Fruit fly (Drosophila melanogaster): ENCODE data around the gene Mitofilin.

The Mitofilin gene

dm6 chr3R:22018777-22019420, 4.2 kb downstream of the Mitofilin start, which contains the start of gene Idh3b (continued):
- TF ChIP-seq gfzf (GFP tag; optimal IDR thresholded peaks at IDR 0.05) (peak; percentile 54), Trl (optimal IDR thresholded peaks at IDR 0.05) (no peak), Trl (GFP tag; optimal IDR thresholded peaks at IDR 0.05) (peak; percentile 78), crc (GFP tag; optimal IDR thresholded peaks at IDR 0.05) (peak; percentile 15), HLHmδ (GFP tag; optimal IDR thresholded peaks at IDR 0.05) (peak; percentile 8), Bgb (GFP tag; IDR thresholded peaks at IDR 0.05; ENCODE audit: partially characterized antibody) (peak; percentile 98), CG34224 (GFP tag; IDR thresholded peaks at IDR 0.05; ENCODE audit: partially characterized antibody) (peak; percentile 96), klu (GFP tag; IDR thresholded peaks at IDR 0.05) (peak; percentile 57), CG4854 (GFP tag; optimal IDR thresholded peaks at IDR 0.05) (peak; percentile 61), kay (GFP tag; optimal IDR thresholded peaks at IDR 0.05) (peak; percentile 20), dm (GFP tag; optimal IDR thresholded peaks at IDR 0.05) (peak; percentile 65), Opbp (GFP tag; IDR thresholded peaks at IDR 0.05; ENCODE audit: partially characterized antibody) (peak; percentile 97), E2f2 (GFP tag; IDR thresholded peaks at IDR 0.05) (peak; percentile 93), CG7271 (tag; optimal IDR thresholded peaks at IDR 0.05) (no peak), CG6689 (GFP tag; IDR thresholded peaks at IDR 0.05) (no peak), CG9727 (GFP tag; optimal IDR thresholded peaks at IDR 0.05) (no peak), Myb (GFP tag; optimal IDR thresholded peaks at IDR 0.05) (peak; percentile 88), CG4617 (GFP tag; optimal IDR thresholded peaks at IDR 0.05; ENCODE audit: borderline replicate concordance) (peak; percentile 64), CG10267 (tag; optimal IDR thresholded peaks at IDR 0.05) (peak; percentile 97), slp2 (GFP tag; optimal IDR thresholded peaks at IDR 0.05) (peak; percentile 18), CG7372 (GFP tag; IDR thresholded peaks at IDR 0.05) (peak; percentile 58), gt (GFP tag; IDR thresholded peaks at IDR 0.05) (no peak), CG34422 (GFP tag; IDR thresholded peaks at IDR 0.05) (no peak), Xrp1 (GFP tag; IDR thresholded peaks at IDR 0.05) (peak; percentile 74), Gug (GFP tag; IDR thresholded peaks at IDR 0.05) (peak; percentile 80), tio (GFP tag; optimal IDR thresholded peaks at IDR 0.05) (no peak), slou (GFP tag; optimal IDR thresholded peaks at IDR 0.05) (peak; percentile 6), sna (GFP tag; IDR thresholded peaks at IDR 0.05; ENCODE audit: partially characterized antibody) (peak; percentile 95), Dp (GFP tag; optimal IDR thresholded peaks at IDR 0.05) (peak; percentile 88), knrl (GFP tag; IDR thresholded peaks at IDR 0.05; ENCODE audit: partially characterized antibody) (peak; percentile 94), Stat92E (GFP tag; optimal IDR thresholded peaks at IDR 0.05) (peak in 1 of 3 experiments; percentile 24), Lim3 (GFP tag; IDR thresholded peaks at IDR 0.05) (no peak), lab (GFP tag; optimal IDR thresholded peaks at IDR 0.05) (peak; percentile 78), lbe (GFP tag; optimal IDR thresholded peaks at IDR 0.05) (peak; percentile 28), dysf (GFP tag; IDR thresholded peaks at IDR 0.05) (no peak; the same call in 2 of the 3 replicates), unc-4 (GFP tag; IDR thresholded peaks at IDR 0.05; ENCODE audit: partially characterized antibody) (peak; percentile 97), CG10462 (GFP tag; optimal IDR thresholded peaks at IDR 0.05) (peak; percentile 3), sd (tag; optimal IDR thresholded peaks at IDR 0.05) (no peak), stwl (tag; optimal IDR thresholded peaks at IDR 0.05) (peak; percentile 86), sob (GFP tag; IDR thresholded peaks at IDR 0.05) (peak; percentile 90), row (GFP tag; IDR thresholded peaks at IDR 0.05) (peak; percentile 94), CG17568 (GFP tag; optimal IDR thresholded peaks at IDR 0.05) (no peak), CG2129 (GFP tag; IDR thresholded peaks at IDR 0.05; ENCODE audit: partially characterized antibody) (peak; percentile 92), fd64A (GFP tag; optimal IDR thresholded peaks at IDR 0.05) (no peak), CG3407 (GFP tag; optimal IDR thresholded peaks at IDR 0.05) (peak; percentile 26), CG11247 (GFP tag; IDR thresholded peaks at IDR 0.05) (peak; percentile 74; the same call in 1 of the 2 replicates), CG8359 (GFP tag; optimal IDR thresholded peaks at IDR 0.05; ENCODE audit: borderline replicate concordance) (no peak), Taf1 (GFP tag; IDR thresholded peaks at IDR 0.05) (no peak), ab (GFP tag; optimal IDR thresholded peaks at IDR 0.05) (no peak)

Measured in whole organism, embryonic.